Worm (Caenorhabditis elegans): ENCODE results near the gene T26E4.4.
"Not testable (repeated sequence)": the region's sequence is repeated elsewhere in the genome, so short reads cannot be mapped to it uniquely, and the experiment has no call there.

T26E4.4 gene

ce11 chrV:15773141-15773540 is 19.2 kb downstream of the T26E4.4 start, which contains the start of gene nhr-60:
nhr-60 (minus strand) TSS chrV:15773241.
- TF ChIP-seq snpc-1.1 (tag; optimal IDR thresholded peaks at IDR 0.05; ENCODE audit: insufficient read depth) (no peak), ets-4 (GFP tag; optimal IDR thresholded peaks at IDR 0.05) (no peak), mxl-1 (tag; optimal IDR thresholded peaks at IDR 0.05) (no peak), mel-28 (tag; optimal IDR thresholded peaks at IDR 0.05; ENCODE audit: borderline replicate concordance) (no peak), T26A5.8 (tag; optimal IDR thresholded peaks at IDR 0.05) (no peak), Y79H2A.3 (GFP tag; conservative IDR thresholded peaks at IDR 0.05) (no peak), Y53F4B.3 (GFP tag; IDR thresholded peaks at IDR 0.05) (no peak), F23B12.7 (tag; optimal IDR thresholded peaks at IDR 0.05; ENCODE audit: insufficient read depth) (no peak), pbrm-1 (GFP tag; IDR thresholded peaks at IDR 0.05) (no peak), F10E7.11 (tag; optimal IDR thresholded peaks at IDR 0.05) (no peak), ztf-3 (GFP tag; optimal IDR thresholded peaks at IDR 0.05) (no peak), T07F8.4 (tag; optimal IDR thresholded peaks at IDR 0.05) (no peak), dpl-1 (GFP tag; optimal IDR thresholded peaks at IDR 0.05) (no peak), rec-8 (tag; optimal IDR thresholded peaks at IDR 0.05) (no peak), hmg-20 (GFP tag; IDR thresholded peaks at IDR 0.05) (no peak), ekl-4 (GFP tag; IDR thresholded peaks at IDR 0.05) (no peak)

ce11 chrV:15769072-15769471 is 23.2 kb downstream of the T26E4.4 start, which contains the start of gene F57A10.4:
F57A10.4 (plus strand) TSS chrV:15769438.
- peak; percentile 29; the same call in 1 of the 2 replicates for TF ChIP-seq ceh-91 (GFP tag; IDR thresholded peaks at IDR 0.05)
- TF ChIP-seq ceh-100 (GFP tag; IDR thresholded peaks at IDR 0.05): peak; percentile 85
- peak; percentile 38; the same call in 1 of the 2 replicates for TF ChIP-seq madf-6 (GFP tag; IDR thresholded peaks at IDR 0.05)
- TF ChIP-seq ztf-18 (tag; optimal IDR thresholded peaks at IDR 0.05): peak; percentile 35
- no peak for TF ChIP-seq F57A8.1 (GFP tag; optimal IDR thresholded peaks at IDR 0.05)
- peak; percentile 45 for TF ChIP-seq efl-1 (GFP tag; optimal IDR thresholded peaks at IDR 0.05)
- TF ChIP-seq nfya-2 (GFP tag; IDR thresholded peaks at IDR 0.05): no peak
- TF ChIP-seq D2030.7 (GFP tag; IDR thresholded peaks at IDR 0.05): peak; percentile 46; the same call in 1 of the 2 replicates
- peak; percentile 36; the same call in 1 of the 2 replicates for TF ChIP-seq mcd-1 (GFP tag; IDR thresholded peaks at IDR 0.05)

DNA sequence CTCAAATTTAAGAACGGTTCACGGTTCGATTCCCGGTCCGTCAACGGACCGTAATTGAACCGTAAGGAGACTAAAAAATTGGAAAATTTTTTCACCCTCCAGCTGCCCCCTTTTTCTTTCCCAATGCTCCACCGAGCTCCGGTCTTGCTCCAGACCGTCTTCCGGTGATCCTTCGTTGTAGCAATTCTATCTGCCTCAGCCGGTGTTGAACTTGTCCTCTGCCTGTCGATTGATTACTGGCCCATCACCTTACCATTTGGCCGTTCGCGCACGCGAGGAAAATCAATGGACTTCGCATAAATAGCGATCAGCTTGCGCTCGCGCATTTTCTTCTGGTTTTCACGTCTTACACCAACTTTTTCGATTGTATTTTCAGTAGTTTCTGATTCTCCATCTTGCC is 24.9 kb downstream of the T26E4.4 start:
- TF ChIP-seq ceh-100 (GFP tag; IDR thresholded peaks at IDR 0.05) (peak; percentile 74), madf-3 (GFP tag; IDR thresholded peaks at IDR 0.05) (peak; percentile 81), egrh-3 (GFP tag; IDR thresholded peaks at IDR 0.05) (peak; percentile 41; the same call in 1 of the 2 replicates), ztf-18 (tag; optimal IDR thresholded peaks at IDR 0.05) (peak; percentile 80), D2030.7 (GFP tag; IDR thresholded peaks at IDR 0.05) (peak; percentile 89), lir-1 (GFP tag; conservative IDR thresholded peaks at IDR 0.05) (0 out of 2 replicates have a peak, but pooled peaks have one; percentile 37), mcd-1 (GFP tag; IDR thresholded peaks at IDR 0.05) (peak; percentile 79), B0261.1 (tag; optimal IDR thresholded peaks at IDR 0.05) (peak; percentile 60), mes-4 (tag; optimal IDR thresholded peaks at IDR 0.05) (peak; percentile 22), C17E4.6 (GFP tag; IDR thresholded peaks at IDR 0.05) (peak; percentile 84), attf-3 (GFP tag; conservative IDR thresholded peaks at IDR 0.05) (0 out of 2 replicates have a peak, but pooled peaks have one; percentile 35), hsf-1 (GFP tag; IDR thresholded peaks at IDR 0.05) (peak; percentile 69), pbrm-1 (GFP tag; IDR thresholded peaks at IDR 0.05) (peak; percentile 76), cebp-1 (GFP tag; IDR thresholded peaks at IDR 0.05) (peak; percentile 59), rpc-1 (tag; optimal IDR thresholded peaks at IDR 0.05) (peak; percentile 61), Y95B8A.8 (GFP tag; IDR thresholded peaks at IDR 0.05) (peak; percentile 69; the same call in 1 of the 2 replicates), F33H1.4 (GFP tag; IDR thresholded peaks at IDR 0.05) (peak; percentile 27; the same call in 1 of the 2 replicates), B0019.2 (GFP tag; conservative IDR thresholded peaks at IDR 0.05) (peak; percentile 53), nfyb-1 (GFP tag; IDR thresholded peaks at IDR 0.05) (peak; percentile 87), sea-2 (GFP tag; IDR thresholded peaks at IDR 0.05) (0 out of 2 replicates have a peak, but pooled peaks have one; percentile 60), cebp-2 (GFP tag; IDR thresholded peaks at IDR 0.05) (peak; percentile 94; the same call in 1 of the 2 replicates), ceh-91 (GFP tag; IDR thresholded peaks at IDR 0.05) (0 out of 2 replicates have a peak, but pooled peaks have one; percentile 19), ztf-25 (GFP tag; IDR thresholded peaks at IDR 0.05) (peak; percentile 72; the same call in 1 of the 2 replicates), hmg-20 (GFP tag; IDR thresholded peaks at IDR 0.05) (peak; percentile 75), madf-6 (GFP tag; IDR thresholded peaks at IDR 0.05) (peak; percentile 79), egl-44 (GFP tag; IDR thresholded peaks at IDR 0.05) (peak; percentile 95)
- TF ChIP-seq cebp-1 (tag; optimal IDR thresholded peaks at IDR 0.05); rpc-1 (optimal IDR thresholded peaks at IDR 0.05): not testable (repeated sequence)
